Worm (Caenorhabditis elegans): ENCODE data around the gene ZK688.10.

ZK688.10 gene

ce11 chrIII:7917667-7918066 lies 20.8 kb upstream of the ZK688.10 start, which contains the start of gene gly-3 (continued):
- TF ChIP-seq egrh-3 (GFP tag; IDR thresholded peaks at IDR 0.05) (no peak), ztf-28 (GFP tag; IDR thresholded peaks at IDR 0.05) (no peak)

- TF ChIP-seq ztf-25 (GFP tag; IDR thresholded peaks at IDR 0.05), result no peak
These were observed 16.7 kb upstream of the ZK688.10 start, which contains the start of gene ZK688.12 for ce11 chrIII:7913488-7913887. Gene ZK688.12, minus strand, starts transcription at chrIII:7913588.

ce11 chrIII:7911621-7912020 lies 14.8 kb upstream of the ZK688.10 start, which contains the start of gene ZK688.7:
Gene ZK688.7, minus strand, starts transcription at chrIII:7911634.
- TF ChIP-seq snpc-4 (GFP tag; optimal IDR thresholded peaks at IDR 0.05) (no peak), snpc-4 (tag; optimal IDR thresholded peaks at IDR 0.05) (no peak), hmg-1.2 (GFP tag; IDR thresholded peaks at IDR 0.05) (peak; percentile 85), nhr-80 (tag; optimal IDR thresholded peaks at IDR 0.05) (peak; percentile 25), attf-5 (GFP tag; optimal IDR thresholded peaks at IDR 0.05) (peak; percentile 68), chd-7 (tag; optimal IDR thresholded peaks at IDR 0.05) (no peak)

- TF ChIP-seq F55B11.4 (tag; optimal IDR thresholded peaks at IDR 0.05; ENCODE audit: borderline replicate concordance, insufficient read depth), result no peak
These were observed 12.4 kb upstream of the ZK688.10 start, which contains the start of gene ZK688.1 for ce11 chrIII:7909263-7909662. Gene ZK688.1, plus strand, starts transcription at chrIII:7909563.

ce11 chrIII:7907515-7907914 lies 10.7 kb upstream of the ZK688.10 start, which contains the start of gene pcp-5:
Gene pcp-5, minus strand, starts transcription at chrIII:7907615.
- TF ChIP-seq cebp-1 (GFP tag; IDR thresholded peaks at IDR 0.05), result no peak
- TF ChIP-seq cebp-1 (tag; optimal IDR thresholded peaks at IDR 0.05), result no peak
- TF ChIP-seq athp-1 (tag; optimal IDR thresholded peaks at IDR 0.05), result no peak
- TF ChIP-seq egl-44 (GFP tag; IDR thresholded peaks at IDR 0.05), result no peak
- no peak for TF ChIP-seq rcor-1 (GFP tag; IDR thresholded peaks at IDR 0.05)
- no peak for TF ChIP-seq B0336.3 (GFP tag; IDR thresholded peaks at IDR 0.05)

ce11 chrIII:7903427-7903826 lies 6.6 kb upstream of the ZK688.10 start:
- TF ChIP-seq sptf-2 (GFP tag; optimal IDR thresholded peaks at IDR 0.05) (no peak), F10E7.11 (tag; optimal IDR thresholded peaks at IDR 0.05) (no peak), F22D6.2 (tag; optimal IDR thresholded peaks at IDR 0.05) (no peak), rcor-1 (GFP tag; IDR thresholded peaks at IDR 0.05) (no peak), ama-1 (optimal IDR thresholded peaks at IDR 0.05) (no peak), ama-1 (GFP tag; optimal IDR thresholded peaks at IDR 0.05) (no peak), snpc-1.1 (tag; optimal IDR thresholded peaks at IDR 0.05; ENCODE audit: insufficient read depth) (no peak), hmg-20 (GFP tag; IDR thresholded peaks at IDR 0.05) (no peak), athp-1 (tag; optimal IDR thresholded peaks at IDR 0.05) (no peak)

- no peak for TF ChIP-seq F57A8.1 (GFP tag; optimal IDR thresholded peaks at IDR 0.05)
- TF ChIP-seq ztf-3 (GFP tag; optimal IDR thresholded peaks at IDR 0.05), result no peak
- no peak for TF ChIP-seq madf-6 (GFP tag; IDR thresholded peaks at IDR 0.05)
- TF ChIP-seq F49E8.2 (tag; optimal IDR thresholded peaks at IDR 0.05; ENCODE audit: insufficient read depth), result no peak
- no peak for TF ChIP-seq dpff-1 (tag; optimal IDR thresholded peaks at IDR 0.05)
- TF ChIP-seq T26A5.8 (tag; optimal IDR thresholded peaks at IDR 0.05), result no peak
- no peak for TF ChIP-seq Y53F4B.3 (GFP tag; IDR thresholded peaks at IDR 0.05)
- TF ChIP-seq ceh-100 (GFP tag; IDR thresholded peaks at IDR 0.05), result no peak
- TF ChIP-seq ets-4 (GFP tag; optimal IDR thresholded peaks at IDR 0.05), result no peak
- TF ChIP-seq snpc-1.3 (tag; optimal IDR thresholded peaks at IDR 0.05; ENCODE audit: insufficient read depth), result no peak
- TF ChIP-seq hmg-20 (GFP tag; IDR thresholded peaks at IDR 0.05), result no peak
- TF ChIP-seq atf-7 (tag; optimal IDR thresholded peaks at IDR 0.05), result no peak
- no peak for TF ChIP-seq F23B12.7 (tag; optimal IDR thresholded peaks at IDR 0.05; ENCODE audit: insufficient read depth)
These were observed 3.9 kb upstream of the ZK688.10 start, which contains the start of gene best-24 for ce11 chrIII:7900733-7901132. Gene best-24, plus strand, starts transcription at chrIII:7901033.

All from whole organism, young adult.